Worm (Caenorhabditis elegans): ENCODE measurements around the gene C56G2.4.
A peak's percentile ranks its signal among the peaks of the same experiment; 100 is the strongest.

Gene C56G2.4

ce11 chrIII:6345968-6346498, 14.5 kb downstream of the C56G2.4 start, which contains the start of the genes trmt-10C.2 and C56G2.22:
TSS of gene trmt-10C.2 (plus strand) at chrIII:6346281.
TSS of gene C56G2.22 (plus strand) at chrIII:6346448.
- TF ChIP-seq C34F6.9 (tag; optimal IDR thresholded peaks at IDR 0.05) (peak; percentile 1), nhr-10 (tag; optimal IDR thresholded peaks at IDR 0.05) (no peak)

- TF ChIP-seq zag-1 (tag; optimal IDR thresholded peaks at IDR 0.05) (peak; percentile 35), aly-2 (tag; optimal IDR thresholded peaks at IDR 0.05) (no peak), F13H6.1 (tag; optimal IDR thresholded peaks at IDR 0.05) (peak; percentile 57), alr-1 (tag; optimal IDR thresholded peaks at IDR 0.05) (no peak), sma-9 (GFP tag; optimal IDR thresholded peaks at IDR 0.05) (peak; percentile 44), sma-9 (tag; optimal IDR thresholded peaks at IDR 0.05) (no peak), peb-1 (tag; optimal IDR thresholded peaks at IDR 0.05) (no peak), crh-2 (tag; optimal IDR thresholded peaks at IDR 0.05) (peak; percentile 60), sem-4 (tag; optimal IDR thresholded peaks at IDR 0.05) (peak; percentile 55), C34F6.9 (tag; optimal IDR thresholded peaks at IDR 0.05) (peak; percentile 53), mdl-1 (tag; optimal IDR thresholded peaks at IDR 0.05) (peak in 1 of 2 experiments; percentile 75), nhr-10 (tag; optimal IDR thresholded peaks at IDR 0.05) (no peak), nhr-129 (tag; optimal IDR thresholded peaks at IDR 0.05) (peak; percentile 43), nhr-25 (tag; optimal IDR thresholded peaks at IDR 0.05) (no peak), lsy-2 (tag; optimal IDR thresholded peaks at IDR 0.05) (peak; percentile 12 to 64), unc-55 (GFP tag; optimal IDR thresholded peaks at IDR 0.05) (peak; percentile 6), lin-13 (GFP tag; optimal IDR thresholded peaks at IDR 0.05) (no peak), nhr-21 (tag; optimal IDR thresholded peaks at IDR 0.05) (no peak), elt-3 (tag; optimal IDR thresholded peaks at IDR 0.05) (no peak)
Measured at ce11 chrIII:6348578-6348977, 17.0 kb downstream of the C56G2.4 start.

ce11 chrIII:6350424-6350823, 18.9 kb downstream of the C56G2.4 start:
- peak; percentile 47 for TF ChIP-seq sma-9 (GFP tag; optimal IDR thresholded peaks at IDR 0.05)
- no peak for TF ChIP-seq sma-9 (tag; optimal IDR thresholded peaks at IDR 0.05)
- peak in 1 of 2 experiments; percentile 18 for TF ChIP-seq lsy-2 (tag; optimal IDR thresholded peaks at IDR 0.05)
- TF ChIP-seq fos-1 (tag; optimal IDR thresholded peaks at IDR 0.05) = no peak

ce11 chrIII:6351438-6351837, 19.9 kb downstream of the C56G2.4 start:
- TF ChIP-seq alr-1 (tag; optimal IDR thresholded peaks at IDR 0.05) (no peak), nhr-129 (tag; optimal IDR thresholded peaks at IDR 0.05) (peak; percentile 24), unc-55 (GFP tag; optimal IDR thresholded peaks at IDR 0.05) (peak; percentile 12), zag-1 (tag; optimal IDR thresholded peaks at IDR 0.05) (peak; percentile 58)

ce11 chrIII:6352459-6352858, 20.9 kb downstream of the C56G2.4 start:
- TF ChIP-seq unc-39 (tag; optimal IDR thresholded peaks at IDR 0.05) = no peak
- TF ChIP-seq ama-1 (optimal IDR thresholded peaks at IDR 0.05) = peak; percentile 27
- TF ChIP-seq fos-1 (tag; optimal IDR thresholded peaks at IDR 0.05) = no peak
- no peak for TF ChIP-seq Y55F3AM.14 (GFP tag; optimal IDR thresholded peaks at IDR 0.05)
- TF ChIP-seq sma-9 (GFP tag; optimal IDR thresholded peaks at IDR 0.05) = peak; percentile 52
- TF ChIP-seq sma-9 (tag; optimal IDR thresholded peaks at IDR 0.05) = no peak
- peak; percentile 18 for TF ChIP-seq nhr-6 (tag; optimal IDR thresholded peaks at IDR 0.05)
- no peak for TF ChIP-seq blmp-1 (tag; optimal IDR thresholded peaks at IDR 0.05; ENCODE audit: insufficient read depth)
- peak in 1 of 2 experiments; percentile 43 for TF ChIP-seq lsy-2 (tag; optimal IDR thresholded peaks at IDR 0.05)
- TF ChIP-seq F13H6.1 (tag; optimal IDR thresholded peaks at IDR 0.05) = peak; percentile 47
- no peak for TF ChIP-seq lin-39 (tag; optimal IDR thresholded peaks at IDR 0.05)
- TF ChIP-seq ztf-1 (GFP tag; conservative IDR thresholded peaks at IDR 0.05) = no peak
- peak; percentile 34 for TF ChIP-seq unc-55 (GFP tag; optimal IDR thresholded peaks at IDR 0.05)
- TF ChIP-seq crh-2 (tag; optimal IDR thresholded peaks at IDR 0.05) = peak; percentile 33
- no peak for TF ChIP-seq dmd-4 (tag; optimal IDR thresholded peaks at IDR 0.05)
- TF ChIP-seq nhr-12 (tag; optimal IDR thresholded peaks at IDR 0.05) = no peak
- no peak for TF ChIP-seq skn-1 (tag; optimal IDR thresholded peaks at IDR 0.05)
- TF ChIP-seq zag-1 (tag; optimal IDR thresholded peaks at IDR 0.05) = peak; percentile 65
- TF ChIP-seq nhr-10 (tag; optimal IDR thresholded peaks at IDR 0.05) = no peak
- TF ChIP-seq nhr-77 (tag; optimal IDR thresholded peaks at IDR 0.05) = no peak
- peak; percentile 30 for TF ChIP-seq nhr-129 (tag; optimal IDR thresholded peaks at IDR 0.05)
- no peak for TF ChIP-seq elt-1 (tag; optimal IDR thresholded peaks at IDR 0.05)
- no peak for TF ChIP-seq alr-1 (tag; optimal IDR thresholded peaks at IDR 0.05)
- no peak for TF ChIP-seq unc-62 (GFP tag; optimal IDR thresholded peaks at IDR 0.05)
- peak; percentile 42 for TF ChIP-seq sem-4 (tag; optimal IDR thresholded peaks at IDR 0.05)
- peak; percentile 66 for TF ChIP-seq C34F6.9 (tag; optimal IDR thresholded peaks at IDR 0.05)
- no peak for TF ChIP-seq nhr-25 (tag; optimal IDR thresholded peaks at IDR 0.05)
- no peak for TF ChIP-seq lin-13 (GFP tag; optimal IDR thresholded peaks at IDR 0.05)
- TF ChIP-seq R02D3.7 (tag; optimal IDR thresholded peaks at IDR 0.05) = no peak

Measured in whole organism, L2 larva.